Fruit fly (Drosophila melanogaster): ENCODE measurements around the gene Spt7.

DNA sequence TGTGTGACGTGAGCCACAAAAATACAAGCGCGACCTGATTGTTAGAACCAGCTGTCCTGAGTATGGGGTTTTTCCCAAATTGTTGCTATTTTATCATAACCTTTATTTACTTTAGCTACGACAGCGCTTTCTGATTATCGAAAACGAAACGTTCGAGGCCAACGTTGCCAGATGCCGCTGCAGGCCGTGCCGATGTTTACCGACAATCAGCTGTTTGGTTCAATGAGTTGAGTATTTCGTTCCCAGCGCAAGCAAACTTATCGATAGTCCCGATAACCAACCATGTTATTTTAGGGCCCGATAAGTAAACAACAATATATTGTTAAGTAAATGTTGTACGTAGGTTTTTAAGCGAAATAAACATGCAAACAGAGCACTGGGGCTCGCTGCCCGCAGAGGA lies at the start of gene Spt7, which contains the start of gene CG15814:
- no peak for TF ChIP-seq CG10669 (GFP tag; optimal IDR thresholded peaks at IDR 0.05)
- no peak for TF ChIP-seq CG11762 (GFP tag; optimal IDR thresholded peaks at IDR 0.05; ENCODE audit: insufficient read depth)
- TF ChIP-seq Eip93F (GFP tag; optimal IDR thresholded peaks at IDR 0.05), result no peak
